Fruit fly (Drosophila melanogaster) whole organism, embryonic: ENCODE measurements around the gene CRAT.

Source experiments
- Awh ChIP-seq: fragments of 200-800 bp; sonication (Bioruptor generic); IDR thresholded peaks from 2 replicates; pipeline ENCODE4, ENCODE4 v1.3.6; 2022; ENCODE audit warnings: missing biosample characterization, missing genetic modification characterization
- Blimp-1 ChIP-seq: fragments of 200-800 bp; sonication (Bioruptor generic); optimal IDR thresholded peaks from 3 replicates; lab custom pipeline; 2018; ENCODE audit warnings: missing biosample characterization, missing genetic modification characterization, mild to moderate bottlenecking, moderate library complexity, missing genetic modification reagents
- CG1024 ChIP-seq: fragments of 200-800 bp; sonication (Bioruptor generic); IDR thresholded peaks from 2 replicates; pipeline ENCODE4 v1.3.6; 2022; ENCODE audit warnings: missing biosample characterization, missing genetic modification characterization
- CG10431 ChIP-seq: fragments of 200-800 bp; sonication (Bioruptor generic); optimal IDR thresholded peaks from 3 replicates; lab custom pipeline; 2018; ENCODE audit warnings: missing biosample characterization, mild to moderate bottlenecking, missing genetic modification characterization
- CG10543 ChIP-seq: fragments of 200-800 bp; sonication (Bioruptor generic); optimal IDR thresholded peaks from 3 replicates; lab custom pipeline; 2017; ENCODE audit warnings: missing biosample characterization, mild to moderate bottlenecking, missing genetic modification characterization, moderate library complexity
- CG12104 ChIP-seq: fragments of 200-800 bp; sonication (Bioruptor generic); optimal IDR thresholded peaks from 3 replicates; lab custom pipeline; 2016; ENCODE audit warnings: missing biosample characterization, missing genetic modification characterization
- CG12155 ChIP-seq: fragments of 200-800 bp; sonication (Bioruptor generic); optimal IDR thresholded peaks from 3 replicates; lab custom pipeline; 2016; ENCODE audit warnings: missing biosample characterization, missing genetic modification characterization
- CG12769 ChIP-seq: fragments of 200-800 bp; sonication (Bioruptor generic); optimal IDR thresholded peaks from 2 replicates; lab custom pipeline; 2019; ENCODE audit warnings: missing biosample characterization, mild to moderate bottlenecking, missing genetic modification characterization, moderate library complexity
- CG17328 ChIP-seq: fragments of 200-800 bp; sonication (Bioruptor generic); IDR thresholded peaks from 2 replicates; pipeline ENCODE4 v1.3.6; 2022; ENCODE audit warnings: missing biosample characterization, missing genetic modification characterization
- CG1792 ChIP-seq: fragments of 200-800 bp; sonication (Bioruptor generic); optimal IDR thresholded peaks from 2 replicates; lab custom pipeline; 2016; ENCODE audit warnings: missing biosample characterization, missing genetic modification characterization
- CG2202 ChIP-seq: fragments of 200-800 bp; sonication (Bioruptor generic); optimal IDR thresholded peaks from 2 replicates; lab custom pipeline; 2018; ENCODE audit warnings: missing biosample characterization, mild to moderate bottlenecking, missing genetic modification characterization
- CG2889 ChIP-seq: fragments of 200-800 bp; sonication (Bioruptor generic); IDR thresholded peaks from 3 replicates; pipeline ENCODE4 v1.3.6; 2022; ENCODE audit warnings: missing biosample characterization, missing genetic modification characterization
- CG31365 ChIP-seq: fragments of 200-800 bp; sonication (Bioruptor generic); optimal IDR thresholded peaks from 2 replicates; lab custom pipeline; 2018; ENCODE audit warnings: missing biosample characterization, mild to moderate bottlenecking, missing genetic modification characterization
- CG32532 ChIP-seq: fragments of 200-800 bp; sonication (Bioruptor generic); IDR thresholded peaks from 2 replicates; pipeline ENCODE4 v1.3.6; 2022; ENCODE audit warnings: missing biosample characterization, missing genetic modification characterization
- CG3838 ChIP-seq: fragments of 200-800 bp; sonication (Bioruptor generic); optimal IDR thresholded peaks from 3 replicates; lab custom pipeline; 2016; ENCODE audit warnings: missing biosample characterization, missing genetic modification characterization
- CG42726 ChIP-seq: fragments of 200-800 bp; sonication (Bioruptor generic); IDR thresholded peaks from 2 replicates; pipeline ENCODE4 v1.3.6; 2022; ENCODE audit warnings: missing biosample characterization, missing genetic modification characterization; ENCODE audit not compliant: partially characterized antibody
- CG6765 ChIP-seq: fragments of 200-800 bp; sonication (Bioruptor generic); optimal IDR thresholded peaks from 3 replicates; lab custom pipeline; 2017; ENCODE audit warnings: missing biosample characterization, mild to moderate bottlenecking, missing genetic modification characterization
- CG7786 ChIP-seq: fragments of 200-800 bp; sonication (Bioruptor generic); optimal IDR thresholded peaks from 2 replicates; lab custom pipeline; 2016; ENCODE audit warnings: missing biosample characterization, missing genetic modification characterization
- CG9817 ChIP-seq: fragments of 200-800 bp; sonication (Bioruptor generic); optimal IDR thresholded peaks from 2 replicates; lab custom pipeline; 2018; ENCODE audit warnings: missing biosample characterization, mild to moderate bottlenecking, missing genetic modification characterization, moderate library complexity
- CkIIα-i1 ChIP-seq: fragments of 200-800 bp; sonication (Bioruptor generic); IDR thresholded peaks from 2 replicates; pipeline ENCODE4 v1.3.6; 2022; ENCODE audit warnings: missing biosample characterization, missing genetic modification characterization
- D ChIP-seq, 2 experiments: fragments of 200-800 bp in 1 of 2; fragments of >200 bp in 1 of 2; sonication (Bioruptor generic) in 1 of 2; optimal IDR thresholded peaks; 2 replicates in 1 of 2; 3 replicates in 1 of 2; lab custom pipeline; 2017; ENCODE audit warnings: mild to moderate bottlenecking in 1 of 2, missing biosample characterization in 1 of 2, missing genetic modification characterization in 1 of 2, missing genetic modification reagents in 1 of 2
- Dp ChIP-seq: fragments of 200-800 bp; sonication (Bioruptor generic); optimal IDR thresholded peaks from 2 replicates; lab custom pipeline; 2018; ENCODE audit warnings: missing biosample characterization, mild to moderate bottlenecking, missing genetic modification characterization, moderate library complexity
- E2f1 ChIP-seq: fragments of 200-800 bp; sonication (Bioruptor generic); IDR thresholded peaks from 2 replicates; pipeline ENCODE4 v1.3.6; 2022; ENCODE audit warnings: missing biosample characterization, missing genetic modification characterization
- Fer1 ChIP-seq: fragments of 200-800 bp; sonication (Bioruptor generic); optimal IDR thresholded peaks from 2 replicates; lab custom pipeline; 2017; ENCODE audit warnings: missing biosample characterization, mild to moderate bottlenecking, missing genetic modification characterization
- Fer3 ChIP-seq: fragments of 200-800 bp; sonication (Bioruptor generic); optimal IDR thresholded peaks from 2 replicates; lab custom pipeline; 2018; ENCODE audit warnings: missing biosample characterization, mild to moderate bottlenecking, missing genetic modification characterization, moderate library complexity
- HHEX ChIP-seq: fragments of 200-800 bp; sonication (Bioruptor generic); optimal IDR thresholded peaks from 3 replicates; lab custom pipeline; 2017; ENCODE audit warnings: missing biosample characterization, mild to moderate bottlenecking, missing genetic modification characterization, missing genetic modification reagents
- Hr3 ChIP-seq: fragments of 200-800 bp; sonication (Bioruptor generic); optimal IDR thresholded peaks from 3 replicates; lab custom pipeline; 2016; ENCODE audit warnings: missing biosample characterization, missing genetic modification characterization
- NC2β ChIP-seq: fragments of 200-800 bp; sonication (Bioruptor generic); optimal IDR thresholded peaks from 2 replicates; lab custom pipeline; 2016; ENCODE audit warnings: missing biosample characterization, missing genetic modification characterization
- NfI ChIP-seq: fragments of 200-800 bp; sonication (Bioruptor generic); optimal IDR thresholded peaks from 3 replicates; lab custom pipeline; 2018; ENCODE audit warnings: missing biosample characterization, mild to moderate bottlenecking, missing genetic modification characterization, moderate library complexity
- Poxn ChIP-seq: fragments of 200-800 bp; sonication (Bioruptor generic); IDR thresholded peaks from 2 replicates; pipeline ENCODE4 v1.3.6; 2022; ENCODE audit warnings: missing biosample characterization, missing genetic modification characterization
- al ChIP-seq: fragments of 200-800 bp; sonication (Bioruptor generic); IDR thresholded peaks from 2 replicates; pipeline ENCODE4 v1.3.6; 2022; ENCODE audit warnings: missing biosample characterization, missing genetic modification characterization
- amos ChIP-seq: fragments of 200-800 bp; sonication (Bioruptor generic); IDR thresholded peaks from 2 replicates; pipeline ENCODE4 v1.3.6; 2022; ENCODE audit warnings: missing biosample characterization, missing genetic modification characterization; ENCODE audit not compliant: partially characterized antibody
- bab2 ChIP-seq: fragments of 200-800 bp; sonication (Bioruptor generic); optimal IDR thresholded peaks from 2 replicates; lab custom pipeline; 2016; ENCODE audit warnings: missing biosample characterization, missing genetic modification characterization
- esg ChIP-seq: fragments of 200-800 bp; sonication (Bioruptor generic); conservative IDR thresholded peaks from 2 replicates; pipeline ENCODE4 v1.3.6; 2022; ENCODE audit warnings: missing biosample characterization, missing genetic modification characterization
- ewg ChIP-seq: fragments of 200-800 bp; sonication (Bioruptor generic); optimal IDR thresholded peaks from 3 replicates; lab custom pipeline; 2017; ENCODE audit warnings: mild to moderate bottlenecking, missing biosample characterization, missing genetic modification reagents, missing genetic modification characterization
- gro ChIP-seq: fragments of 200-800 bp; sonication (Bioruptor generic); optimal IDR thresholded peaks from 2 replicates; lab custom pipeline; 2016; ENCODE audit warnings: missing biosample characterization, missing genetic modification characterization
- ind ChIP-seq: fragments of 200-800 bp; sonication (Bioruptor generic); optimal IDR thresholded peaks from 3 replicates; lab custom pipeline; 2016; ENCODE audit warnings: missing biosample characterization, missing genetic modification characterization
- kah ChIP-seq: fragments of 200-800 bp; sonication (Bioruptor generic); optimal IDR thresholded peaks from 2 replicates; lab custom pipeline; 2018; ENCODE audit warnings: missing biosample characterization, mild to moderate bottlenecking, missing genetic modification characterization
- kni ChIP-seq: fragments of 200-800 bp; sonication (Bioruptor generic); optimal IDR thresholded peaks from 3 replicates; lab custom pipeline; 2017; ENCODE audit warnings: mild to moderate bottlenecking, missing biosample characterization, missing genetic modification reagents, missing genetic modification characterization
- lov ChIP-seq, 2 experiments: fragments of 200-800 bp in 1 of 2; fragments of >200 bp in 1 of 2; sonication (Bioruptor generic) in 1 of 2; IDR thresholded peaks in 1 of 2; optimal IDR thresholded peaks in 1 of 2; 2 replicates in 1 of 2; 3 replicates in 1 of 2; pipeline versions ENCODE4 v1.3.6 to Lab custom; 2017 to 2022; ENCODE audit warnings: missing biosample characterization in 1 of 2, missing genetic modification characterization in 1 of 2
- onecut ChIP-seq: fragments of 200-800 bp; sonication (Bioruptor generic); IDR thresholded peaks from 2 replicates; pipeline ENCODE4 v1.3.6; 2022; ENCODE audit warnings: missing biosample characterization, missing genetic modification characterization
- prd ChIP-seq, 3 experiments: fragments of >200 bp in 2 of 3; fragments of 200-800 bp in 1 of 3; sonication (Bioruptor generic) in 1 of 3; optimal IDR thresholded peaks in 2 of 3; IDR thresholded peaks in 1 of 3; 2 replicates in 2 of 3; 3 replicates in 1 of 3; pipeline versions ENCODE4 v1.3.6 to Lab custom; 2017 to 2022; ENCODE audit warnings: missing biosample characterization in 1 of 3, missing genetic modification characterization in 1 of 3
- pros ChIP-seq: fragments of 200-800 bp; sonication (Bioruptor generic); optimal IDR thresholded peaks from 3 replicates; lab custom pipeline; 2019; ENCODE audit warnings: missing biosample characterization, mild to moderate bottlenecking, missing genetic modification characterization, moderate library complexity
- sd ChIP-seq: fragments of 200-800 bp; sonication (Bioruptor generic); optimal IDR thresholded peaks from 3 replicates; lab custom pipeline; 2018; ENCODE audit warnings: missing biosample characterization, mild to moderate bottlenecking, missing genetic modification characterization, moderate library complexity
- shn ChIP-seq: fragments of 200-800 bp; sonication (Bioruptor generic); optimal IDR thresholded peaks from 3 replicates; lab custom pipeline; 2016; ENCODE audit warnings: missing biosample characterization, missing genetic modification characterization
- slbo ChIP-seq: fragments of 200-800 bp; sonication (Bioruptor generic); IDR thresholded peaks from 2 replicates; pipeline ENCODE4 v1.3.6; 2022; ENCODE audit warnings: missing biosample characterization, missing genetic modification characterization
- sr ChIP-seq: fragments of 200-800 bp; sonication (Bioruptor generic); IDR thresholded peaks from 3 replicates; pipeline ENCODE4 v1.3.6; 2022; ENCODE audit warnings: missing biosample characterization, missing genetic modification characterization
- tin ChIP-seq: fragments of 200-800 bp; sonication (Bioruptor generic); optimal IDR thresholded peaks from 3 replicates; lab custom pipeline; 2016; ENCODE audit warnings: missing biosample characterization, missing genetic modification characterization
- trem ChIP-seq: fragments of 200-800 bp; optimal IDR thresholded peaks from 3 replicates; lab custom pipeline; 2019; ENCODE audit warnings: missing biosample characterization, mild to moderate bottlenecking, missing genetic modification characterization, moderate library complexity
- twi ChIP-seq: fragments of 200-800 bp; optimal IDR thresholded peaks from 2 replicates; lab custom pipeline; 2019; ENCODE audit warnings: missing biosample characterization, mild to moderate bottlenecking, missing genetic modification characterization, moderate library complexity

Gene CRAT

dm6 chr3R:6380129-6380528 is 4.3 kb upstream of the CRAT start, which contains the start of the genes CG1024 and TfIIFalpha (continued):
- TF ChIP-seq Hr3 (GFP tag; lab: Kevin White, UChicago) (no peak), slbo (no peak), esg (GFP tag; lab: Robert Waterston, UW) (no peak), lov (optimal IDR thresholded peaks at IDR 0.05; lab: Kevin White, UChicago) (no peak), lov (GFP tag; IDR thresholded peaks at IDR 0.05; lab: Robert Waterston, UW) (no peak), CG6765 (GFP tag; lab: Kevin White, UChicago) (no peak), CG12155 (GFP tag; lab: Kevin White, UChicago) (peak; percentile 32), CG2202 (tag; lab: Kevin White, UChicago) (no peak), CG2889 (GFP tag; lab: Robert Waterston, UW) (no peak), sd (tag; lab: Kevin White, UChicago) (no peak), amos (GFP tag; lab: Robert Waterston, UW) (peak; percentile 76), gro (no peak), E2f1 (no peak), sr (GFP tag; lab: Robert Waterston, UW) (no peak), Awh (GFP tag; lab: Robert Waterston, UW) (no peak), Poxn (GFP tag; lab: Robert Waterston, UW) (no peak), onecut (no peak), kah (GFP tag; lab: Kevin White, UChicago) (no peak), D (optimal IDR thresholded peaks at IDR 0.05; lab: Kevin White, UChicago) (no peak), D (GFP tag; optimal IDR thresholded peaks at IDR 0.05; lab: Kevin White, UChicago) (no peak), kni (GFP tag; lab: Kevin White, UChicago) (no peak), al (GFP tag; lab: Robert Waterston, UW) (no peak), CG1024 (no peak), CG3838 (GFP tag; lab: Kevin White, UChicago) (no peak), CG31365 (tag; lab: Kevin White, UChicago) (no peak), tin (GFP tag; lab: Kevin White, UChicago) (no peak), twi (tag; lab: Kevin White, UChicago) (no peak), CG7786 (no peak), bab2 (no peak), CG42726 (GFP tag; lab: Robert Waterston, UW) (peak; percentile 4; the same call in 1 of the 2 replicates), CG10431 (no peak), CkIIα-i1 (no peak), CG12104 (GFP tag; lab: Kevin White, UChicago) (no peak), shn (GFP tag; lab: Kevin White, UChicago) (no peak), CG9817 (tag; lab: Kevin White, UChicago) (no peak), CG17328 (GFP tag; lab: Robert Waterston, UW) (no peak), CG12769 (tag; lab: Kevin White, UChicago) (no peak), CG32532 (GFP tag; lab: Robert Waterston, UW) (no peak), NC2β (GFP tag; lab: Kevin White, UChicago) (no peak), Fer1 (GFP tag; lab: Kevin White, UChicago) (peak; percentile 20), pros (GFP tag; lab: Kevin White, UChicago) (no peak), NfI (GFP tag; lab: Kevin White, UChicago) (no peak), ind (GFP tag; lab: Kevin White, UChicago) (no peak), prd (optimal IDR thresholded peaks at IDR 0.05; lab: Kevin White, UChicago) (no peak), prd (GFP tag; IDR thresholded peaks at IDR 0.05; lab: Robert Waterston, UW) (no peak), Fer3 (tag; lab: Kevin White, UChicago) (no peak), ewg (GFP tag; lab: Kevin White, UChicago) (no peak), CG10543 (GFP tag; lab: Kevin White, UChicago) (no peak), Blimp-1 (GFP tag; lab: Kevin White, UChicago) (no peak), HHEX (GFP tag; lab: Kevin White, UChicago) (no peak), Dp (GFP tag; lab: Kevin White, UChicago) (peak; percentile 55), CG1792 (GFP tag; lab: Kevin White, UChicago) (no peak), trem (tag; lab: Kevin White, UChicago) (peak; percentile 70)
